Fruit fly (Drosophila melanogaster): ENCODE measurements around the gene CG7208.
A peak's percentile ranks its signal among the peaks of the same experiment; 100 is the strongest.

The CG7208 gene

dm6 chr3R:18183244-18183643, 2.3 kb downstream of the CG7208 start, which contains the start of gene cdm (continued):
- TF ChIP-seq kni (GFP tag; optimal IDR thresholded peaks at IDR 0.05) = no peak
- peak; percentile 10 for TF ChIP-seq BEAF-32 (GFP tag; optimal IDR thresholded peaks at IDR 0.05)
- TF ChIP-seq ro (GFP tag; IDR thresholded peaks at IDR 0.05) = no peak
- TF ChIP-seq GATAe (GFP tag; conservative IDR thresholded peaks at IDR 0.05) = no peak
- no peak for TF ChIP-seq CHES-1-like (GFP tag; optimal IDR thresholded peaks at IDR 0.05)
- TF ChIP-seq D19A (tag; optimal IDR thresholded peaks at IDR 0.05) = no peak
- no peak for TF ChIP-seq cato (GFP tag; optimal IDR thresholded peaks at IDR 0.05; ENCODE audit: borderline replicate concordance)
- TF ChIP-seq Ptx1 (GFP tag; IDR thresholded peaks at IDR 0.05) = no peak
- TF ChIP-seq CG3407 (GFP tag; optimal IDR thresholded peaks at IDR 0.05) = no peak
- TF ChIP-seq en (GFP tag; optimal IDR thresholded peaks at IDR 0.05) = no peak
- no peak for TF ChIP-seq Side (GFP tag; optimal IDR thresholded peaks at IDR 0.05)
- TF ChIP-seq peb (GFP tag; IDR thresholded peaks at IDR 0.05) = no peak
- peak; percentile 86 for TF ChIP-seq stwl (tag; optimal IDR thresholded peaks at IDR 0.05)
- TF ChIP-seq CG5245 (GFP tag; optimal IDR thresholded peaks at IDR 0.05) = no peak
- TF ChIP-seq CG17361 (GFP tag; IDR thresholded peaks at IDR 0.05) = no peak
- TF ChIP-seq h (optimal IDR thresholded peaks at IDR 0.05) = no peak
- TF ChIP-seq kah (GFP tag; optimal IDR thresholded peaks at IDR 0.05) = no peak
- no peak for TF ChIP-seq dysf (GFP tag; IDR thresholded peaks at IDR 0.05)
- TF ChIP-seq Bgb (GFP tag; IDR thresholded peaks at IDR 0.05; ENCODE audit: partially characterized antibody) = peak; percentile 42; the same call in 1 of the 2 replicates
- TF ChIP-seq Lim3 (GFP tag; IDR thresholded peaks at IDR 0.05) = no peak
- no peak for TF ChIP-seq jing (GFP tag; optimal IDR thresholded peaks at IDR 0.05)
- TF ChIP-seq HmgZ (tag; optimal IDR thresholded peaks at IDR 0.05) = peak; percentile 4
- TF ChIP-seq otp (GFP tag; IDR thresholded peaks at IDR 0.05) = no peak
- TF ChIP-seq CG15696 (tag; optimal IDR thresholded peaks at IDR 0.05) = no peak
- TF ChIP-seq cwo (GFP tag; optimal IDR thresholded peaks at IDR 0.05) = no peak
- TF ChIP-seq CG9817 (tag; optimal IDR thresholded peaks at IDR 0.05) = no peak
- no peak for TF ChIP-seq CG10565 (GFP tag; optimal IDR thresholded peaks at IDR 0.05)
- no peak for TF ChIP-seq TFAM (GFP tag; optimal IDR thresholded peaks at IDR 0.05)
- TF ChIP-seq CG16863 (GFP tag; optimal IDR thresholded peaks at IDR 0.05) = no peak
- no peak for TF ChIP-seq Lpt (GFP tag; optimal IDR thresholded peaks at IDR 0.05)
- TF ChIP-seq Optix (GFP tag; IDR thresholded peaks at IDR 0.05) = no peak
- TF ChIP-seq pfk (GFP tag; optimal IDR thresholded peaks at IDR 0.05) = no peak
- no peak for TF ChIP-seq Poxn (GFP tag; IDR thresholded peaks at IDR 0.05)
- no peak for TF ChIP-seq cad (GFP tag; optimal IDR thresholded peaks at IDR 0.05)
- TF ChIP-seq CG4328 (GFP tag; optimal IDR thresholded peaks at IDR 0.05) = no peak
- no peak for TF ChIP-seq sug (tag; optimal IDR thresholded peaks at IDR 0.05)
- TF ChIP-seq CG7745 (tag; optimal IDR thresholded peaks at IDR 0.05) = no peak
- TF ChIP-seq Lhr (GFP tag; optimal IDR thresholded peaks at IDR 0.05) = peak; percentile 0
- TF ChIP-seq chinmo (GFP tag; IDR thresholded peaks at IDR 0.05; ENCODE audit: partially characterized antibody) = no peak
- no peak for TF ChIP-seq Nf-YA (GFP tag; IDR thresholded peaks at IDR 0.05)
- TF ChIP-seq stc (GFP tag; IDR thresholded peaks at IDR 0.05) = no peak
- no peak for TF ChIP-seq lab (GFP tag; optimal IDR thresholded peaks at IDR 0.05)
- TF ChIP-seq bbx (GFP tag; IDR thresholded peaks at IDR 0.05; ENCODE audit: partially characterized antibody) = peak; percentile 16; the same call in 1 of the 2 replicates
- TF ChIP-seq unpg (GFP tag; optimal IDR thresholded peaks at IDR 0.05) = no peak
- no peak for TF ChIP-seq CG18011 (GFP tag; optimal IDR thresholded peaks at IDR 0.05)
- TF ChIP-seq p53 (GFP tag; optimal IDR thresholded peaks at IDR 0.05) = no peak
- TF ChIP-seq E2f1 (GFP tag; IDR thresholded peaks at IDR 0.05) = peak; percentile 71; the same call in 1 of the 2 replicates
- TF ChIP-seq CrebB (tag; optimal IDR thresholded peaks at IDR 0.05) = no peak
- TF ChIP-seq BtbVII (GFP tag; optimal IDR thresholded peaks at IDR 0.05) = no peak
- TF ChIP-seq dimm (GFP tag; IDR thresholded peaks at IDR 0.05) = no peak
- no peak for TF ChIP-seq CG10366 (GFP tag; IDR thresholded peaks at IDR 0.05)
- TF ChIP-seq Dad (GFP tag; optimal IDR thresholded peaks at IDR 0.05) = no peak
